Fruit fly (Drosophila melanogaster): Measurements from ENCODE around the gene CG33262.

dm6 chr3L:13118983-13119382, 17.1 kb upstream of the CG33262 start:
- TF ChIP-seq sage (GFP tag; optimal IDR thresholded peaks at IDR 0.05): no peak
- TF ChIP-seq HLH106 (tag; optimal IDR thresholded peaks at IDR 0.05): no peak
- TF ChIP-seq Hr78 (GFP tag; optimal IDR thresholded peaks at IDR 0.05): no peak
- no peak for TF ChIP-seq OdsH (GFP tag; optimal IDR thresholded peaks at IDR 0.05)
- TF ChIP-seq psq (GFP tag; optimal IDR thresholded peaks at IDR 0.05): no peak
- TF ChIP-seq tai (GFP tag; optimal IDR thresholded peaks at IDR 0.05): no peak
- no peak for TF ChIP-seq foxo (GFP tag; optimal IDR thresholded peaks at IDR 0.05)
- TF ChIP-seq pan (optimal IDR thresholded peaks at IDR 0.05): no peak
- no peak for TF ChIP-seq Hr83 (GFP tag; optimal IDR thresholded peaks at IDR 0.05; ENCODE audit: poor library complexity, severe bottlenecking)
- no peak for TF ChIP-seq brk (GFP tag; optimal IDR thresholded peaks at IDR 0.05)
- TF ChIP-seq Mio (GFP tag; optimal IDR thresholded peaks at IDR 0.05): no peak
- TF ChIP-seq h (GFP tag; optimal IDR thresholded peaks at IDR 0.05): no peak
- TF ChIP-seq dl (GFP tag; optimal IDR thresholded peaks at IDR 0.05; ENCODE audit: insufficient read depth in 1 of 2, partially characterized antibody in 2 of 2): no peak

Measured in whole organism, wandering third instar larva.